Fruit fly (Drosophila melanogaster) whole organism, embryonic: Measurements from ENCODE around the gene TH1.

ENCODE experiments used
- Asciz ChIP-seq: fragments of 200-800 bp; sonication (Bioruptor generic); optimal IDR thresholded peaks from 2 replicates; lab custom pipeline; 2017; ENCODE audit warnings: missing biosample characterization, mild to moderate bottlenecking, missing genetic modification characterization, missing genetic modification reagents
- C15 ChIP-seq: fragments of 200-800 bp; sonication (Bioruptor generic); IDR thresholded peaks from 3 replicates; pipeline ENCODE4 v1.3.6; 2022; ENCODE audit warnings: missing biosample characterization, missing genetic modification characterization
- CG13287 ChIP-seq: fragments of 200-800 bp; sonication (Bioruptor generic); IDR thresholded peaks from 2 replicates; pipeline ENCODE4 v1.3.6; 2022; ENCODE audit warnings: missing biosample characterization, missing genetic modification characterization; ENCODE audit not compliant: partially characterized antibody
- CG15514 ChIP-seq: fragments of 200-800 bp; sonication (Bioruptor generic); optimal IDR thresholded peaks from 3 replicates; lab custom pipeline; 2017; ENCODE audit warnings: missing biosample characterization, missing genetic modification characterization, mild to moderate bottlenecking, moderate library complexity, missing genetic modification reagents
- CG15601 ChIP-seq: fragments of 200-800 bp; sonication (Bioruptor generic); optimal IDR thresholded peaks from 3 replicates; lab custom pipeline; 2019; ENCODE audit warnings: missing biosample characterization, mild to moderate bottlenecking, missing genetic modification characterization, moderate library complexity
- CG17328 ChIP-seq: fragments of 200-800 bp; sonication (Bioruptor generic); IDR thresholded peaks from 2 replicates; pipeline ENCODE4 v1.3.6; 2022; ENCODE audit warnings: missing biosample characterization, missing genetic modification characterization
- CG17829 ChIP-seq: fragments of 200-800 bp; optimal IDR thresholded peaks from 2 replicates; lab custom pipeline; 2019; ENCODE audit warnings: missing biosample characterization, mild to moderate bottlenecking, missing genetic modification characterization, moderate library complexity
- CG18764 ChIP-seq: fragments of 200-800 bp; sonication (Bioruptor generic); optimal IDR thresholded peaks from 3 replicates; lab custom pipeline; 2016; ENCODE audit warnings: missing biosample characterization, missing genetic modification characterization
- CG2120 ChIP-seq: fragments of 200-800 bp; sonication (Bioruptor generic); optimal IDR thresholded peaks from 3 replicates; lab custom pipeline; 2016; ENCODE audit warnings: missing biosample characterization, missing genetic modification characterization
- CG3847 ChIP-seq: fragments of 200-800 bp; sonication (Bioruptor generic); IDR thresholded peaks from 2 replicates; pipeline ENCODE4 v1.3.6; 2022; ENCODE audit warnings: missing biosample characterization, missing genetic modification characterization
- CG4282 ChIP-seq: fragments of 200-800 bp; sonication (Bioruptor generic); optimal IDR thresholded peaks from 2 replicates; lab custom pipeline; 2016; ENCODE audit warnings: missing biosample characterization, missing genetic modification characterization
- CG4424 ChIP-seq: fragments of 200-800 bp; sonication (Bioruptor generic); optimal IDR thresholded peaks from 3 replicates; lab custom pipeline; 2016; ENCODE audit warnings: missing biosample characterization, missing genetic modification characterization
- CG6791 ChIP-seq: fragments of 200-800 bp; sonication (Bioruptor generic); IDR thresholded peaks from 3 replicates; pipeline ENCODE4 v1.3.6; 2022; ENCODE audit warnings: missing biosample characterization, missing genetic modification characterization; ENCODE audit not compliant: partially characterized antibody
- CG8944 ChIP-seq: fragments of 200-800 bp; sonication (Bioruptor generic); optimal IDR thresholded peaks from 3 replicates; lab custom pipeline; 2016; ENCODE audit warnings: missing biosample characterization, missing genetic modification characterization
- CG9437 ChIP-seq: fragments of 200-800 bp; sonication (Bioruptor generic); optimal IDR thresholded peaks from 2 replicates; lab custom pipeline; 2018; ENCODE audit warnings: missing biosample characterization, mild to moderate bottlenecking, missing genetic modification characterization
- Dll ChIP-seq: fragments of 200-800 bp; sonication (Bioruptor generic); IDR thresholded peaks from 4 replicates; pipeline ENCODE4 v1.3.6; 2022; ENCODE audit warnings: missing biosample characterization, missing genetic modification characterization; ENCODE audit not compliant: partially characterized antibody
- E2f1 ChIP-seq: fragments of 200-800 bp; sonication (Bioruptor generic); IDR thresholded peaks from 2 replicates; pipeline ENCODE4 v1.3.6; 2022; ENCODE audit warnings: missing biosample characterization, missing genetic modification characterization
- E2f2 ChIP-seq: fragments of 200-800 bp; sonication (Bioruptor generic); IDR thresholded peaks from 2 replicates; pipeline ENCODE4 v1.3.6; 2022; ENCODE audit warnings: missing biosample characterization, missing genetic modification characterization
- Ets65A ChIP-seq: fragments of 200-800 bp; sonication (Bioruptor generic); peaks from one replicate; lab custom pipeline; 2016; ENCODE audit warnings: missing biosample characterization, missing genetic modification characterization
- Ets97D ChIP-seq: fragments of 200-800 bp; sonication (Bioruptor generic); optimal IDR thresholded peaks from 3 replicates; lab custom pipeline; 2016; ENCODE audit warnings: missing biosample characterization, missing genetic modification characterization
- HmgZ ChIP-seq: fragments of 200-800 bp; sonication (Bioruptor generic); optimal IDR thresholded peaks from 2 replicates; lab custom pipeline; 2018; ENCODE audit warnings: missing biosample characterization, mild to moderate bottlenecking, missing genetic modification characterization
- Hr51 ChIP-seq, 2 experiments: fragments of 200-800 bp; sonication (Bioruptor generic); optimal IDR thresholded peaks; 2 replicates in 1 of 2; 3 replicates in 1 of 2; lab custom pipeline; 2016 to 2018; ENCODE audit warnings: missing biosample characterization in 2 of 2, missing genetic modification characterization in 2 of 2, mild to moderate bottlenecking in 1 of 2, moderate library complexity in 1 of 2
- MBD-R2 ChIP-seq: fragments of 200-800 bp; sonication (Bioruptor generic); IDR thresholded peaks from 2 replicates; pipeline ENCODE4 v1.3.6; 2022; ENCODE audit warnings: missing biosample characterization, missing genetic modification characterization
- MESR4 ChIP-seq: fragments of 200-800 bp; sonication (Bioruptor generic); optimal IDR thresholded peaks from 2 replicates; lab custom pipeline; 2018; ENCODE audit warnings: missing biosample characterization, mild to moderate bottlenecking, missing genetic modification characterization, moderate library complexity
- Mad ChIP-seq: fragments of 200-800 bp; sonication (Bioruptor generic); optimal IDR thresholded peaks from 2 replicates; lab custom pipeline; 2016; ENCODE audit warnings: missing biosample characterization, missing genetic modification characterization
- NFAT ChIP-seq: fragments of 200-800 bp; sonication (Bioruptor generic); IDR thresholded peaks from 2 replicates; pipeline ENCODE4 v1.3.6; 2022; ENCODE audit warnings: missing biosample characterization, missing genetic modification characterization
- Pdp1 ChIP-seq, 2 experiments: fragments of 200-800 bp; sonication (Bioruptor generic); optimal IDR thresholded peaks; 3 replicates each; lab custom pipeline; 2016; ENCODE audit warnings: missing biosample characterization in 2 of 2, missing genetic modification characterization in 2 of 2, mild to moderate bottlenecking in 1 of 2, moderate library complexity in 1 of 2
- Ravus ChIP-seq: fragments of 200-800 bp; sonication (Bioruptor generic); IDR thresholded peaks from 2 replicates; pipeline ENCODE4 v1.3.6; 2022; ENCODE audit warnings: missing biosample characterization, missing genetic modification characterization
- Scr ChIP-seq: fragments of 200-800 bp; sonication (Bioruptor generic); IDR thresholded peaks from 2 replicates; pipeline ENCODE4 v1.3.6; 2022; ENCODE audit warnings: missing biosample characterization, missing genetic modification characterization; ENCODE audit not compliant: partially characterized antibody
- Sry-β ChIP-seq: fragments of 200-800 bp; sonication (Bioruptor generic); optimal IDR thresholded peaks from 2 replicates; lab custom pipeline; 2018; ENCODE audit warnings: missing biosample characterization, mild to moderate bottlenecking, missing genetic modification characterization, moderate library complexity
- Sry-δ ChIP-seq: fragments of 200-800 bp; sonication (Bioruptor generic); optimal IDR thresholded peaks from 2 replicates; lab custom pipeline; 2016; ENCODE audit warnings: missing biosample characterization, missing genetic modification characterization
- Xbp1 ChIP-seq: fragments of 200-800 bp; sonication (Bioruptor generic); optimal IDR thresholded peaks from 3 replicates; lab custom pipeline; 2016; ENCODE audit warnings: missing biosample characterization, mild to moderate bottlenecking, missing genetic modification characterization
- YL-1 ChIP-seq: fragments of 200-800 bp; sonication (Bioruptor generic); optimal IDR thresholded peaks from 3 replicates; lab custom pipeline; 2017; ENCODE audit warnings: missing biosample characterization, mild to moderate bottlenecking, missing genetic modification characterization
- abd-A ChIP-seq: fragments of 200-800 bp; sonication (Bioruptor generic); optimal IDR thresholded peaks from 3 replicates; lab custom pipeline; 2019; ENCODE audit warnings: missing biosample characterization, mild to moderate bottlenecking, missing genetic modification characterization, moderate library complexity
- amos ChIP-seq: fragments of 200-800 bp; sonication (Bioruptor generic); IDR thresholded peaks from 2 replicates; pipeline ENCODE4 v1.3.6; 2022; ENCODE audit warnings: missing biosample characterization, missing genetic modification characterization; ENCODE audit not compliant: partially characterized antibody
- bsh ChIP-seq, 2 experiments: fragments of 200-800 bp; sonication (Bioruptor generic); optimal IDR thresholded peaks; 2 replicates each; lab custom pipeline; 2017 to 2018; ENCODE audit warnings: mild to moderate bottlenecking in 2 of 2, missing biosample characterization in 2 of 2, missing genetic modification characterization in 2 of 2, moderate library complexity in 1 of 2
- gfzf ChIP-seq: fragments of 200-800 bp; sonication (Bioruptor generic); optimal IDR thresholded peaks from 2 replicates; lab custom pipeline; 2016; ENCODE audit warnings: missing biosample characterization, mild to moderate bottlenecking, missing genetic modification characterization, moderate library complexity
- grn ChIP-seq: fragments of 200-800 bp; sonication (Bioruptor generic); optimal IDR thresholded peaks from 3 replicates; lab custom pipeline; 2017; ENCODE audit warnings: missing biosample characterization, missing genetic modification characterization
- jing ChIP-seq: fragments of 200-800 bp; sonication (Bioruptor generic); optimal IDR thresholded peaks from 2 replicates; lab custom pipeline; 2018; ENCODE audit warnings: missing biosample characterization, mild to moderate bottlenecking, missing genetic modification characterization
- jumu ChIP-seq: fragments of 200-800 bp; sonication (Bioruptor generic); optimal IDR thresholded peaks from 3 replicates; lab custom pipeline; 2016; ENCODE audit warnings: missing biosample characterization, missing genetic modification characterization
- knrl ChIP-seq: fragments of 200-800 bp; sonication (Bioruptor generic); IDR thresholded peaks from 3 replicates; pipeline ENCODE4 v1.3.6; 2022; ENCODE audit warnings: missing biosample characterization, missing genetic modification characterization; ENCODE audit not compliant: partially characterized antibody
- lilli ChIP-seq: fragments of 200-800 bp; sonication (Bioruptor generic); optimal IDR thresholded peaks from 3 replicates; lab custom pipeline; 2016; ENCODE audit warnings: missing biosample characterization, missing genetic modification characterization
- peb ChIP-seq: fragments of 200-800 bp; sonication (Bioruptor generic); IDR thresholded peaks from 2 replicates; pipeline ENCODE4 v1.3.6; 2022; ENCODE audit warnings: missing biosample characterization, missing genetic modification characterization
- phol ChIP-seq: fragments of 200-800 bp; sonication (Bioruptor generic); optimal IDR thresholded peaks from 3 replicates; lab custom pipeline; 2018; ENCODE audit warnings: missing biosample characterization, mild to moderate bottlenecking, missing genetic modification characterization, moderate library complexity
- pita ChIP-seq: fragments of 200-800 bp; sonication (Bioruptor generic); optimal IDR thresholded peaks from 2 replicates; lab custom pipeline; 2017; ENCODE audit warnings: missing biosample characterization, mild to moderate bottlenecking, missing genetic modification characterization
- pnt ChIP-seq: fragments of 200-800 bp; sonication (Bioruptor generic); optimal IDR thresholded peaks from 3 replicates; lab custom pipeline; 2016; ENCODE audit warnings: missing biosample characterization, missing genetic modification characterization
- seq ChIP-seq: fragments of 200-800 bp; sonication (Bioruptor generic); IDR thresholded peaks from 2 replicates; pipeline ENCODE4 v1.3.6; 2022; ENCODE audit warnings: missing biosample characterization, missing genetic modification characterization
- trem ChIP-seq: fragments of 200-800 bp; optimal IDR thresholded peaks from 3 replicates; lab custom pipeline; 2019; ENCODE audit warnings: missing biosample characterization, mild to moderate bottlenecking, missing genetic modification characterization, moderate library complexity
- unc-4 ChIP-seq: fragments of 200-800 bp; sonication (Bioruptor generic); IDR thresholded peaks from 2 replicates; pipeline ENCODE4 v1.3.6; 2022; ENCODE audit warnings: missing biosample characterization, missing genetic modification characterization; ENCODE audit not compliant: partially characterized antibody
- vvl ChIP-seq: fragments of 200-800 bp; sonication (Bioruptor generic); IDR thresholded peaks from 2 replicates; pipeline ENCODE4 v1.3.6; 2022; ENCODE audit warnings: missing biosample characterization, missing genetic modification characterization

TH1 gene

DNA sequence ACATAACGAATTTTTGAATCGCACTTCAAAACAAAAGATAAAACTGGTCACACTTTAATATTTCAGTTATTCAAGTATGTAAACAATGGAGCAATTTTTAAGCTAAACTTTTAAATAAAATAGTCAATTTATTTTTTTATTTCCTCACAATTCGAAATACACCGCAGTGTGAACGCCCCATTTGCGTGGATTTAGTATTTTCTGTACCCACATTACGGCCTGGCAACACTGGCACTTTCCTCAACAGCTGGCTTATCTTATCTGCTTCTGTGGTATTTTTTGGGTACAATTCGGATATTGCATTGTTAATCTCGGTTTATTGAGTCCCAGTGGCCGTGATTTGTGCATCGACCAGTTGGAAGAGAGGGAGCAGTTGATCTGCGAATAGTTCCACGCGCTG is 41.2 kb downstream of the TH1 start, which contains the start of gene sl (continued):
- TF ChIP-seq Mad = no peak
- TF ChIP-seq CG18764 (GFP tag; lab: Kevin White, UChicago) = no peak
- TF ChIP-seq CG4282 (GFP tag; lab: Kevin White, UChicago) = no peak
- TF ChIP-seq pita (GFP tag; lab: Kevin White, UChicago) = no peak
- TF ChIP-seq seq (GFP tag; lab: Robert Waterston, UW) = no peak
- peak; percentile 66 for TF ChIP-seq gfzf
- TF ChIP-seq amos (GFP tag; lab: Robert Waterston, UW) = peak; percentile 38
- TF ChIP-seq MBD-R2 (GFP tag; lab: Robert Waterston, UW) = peak; percentile 81
- TF ChIP-seq abd-A (tag; lab: Kevin White, UChicago) = no peak
- TF ChIP-seq MESR4 (GFP tag; lab: Kevin White, UChicago) = peak; percentile 68
- TF ChIP-seq CG17829 (tag; lab: Kevin White, UChicago) = peak; percentile 44
- peak; percentile 57 for TF ChIP-seq YL-1 (GFP tag; lab: Kevin White, UChicago)
- TF ChIP-seq Dll (GFP tag; lab: Robert Waterston, UW) = no peak
- TF ChIP-seq CG17328 = 0 out of 2 replicates have a peak, but pooled peaks have one; percentile 19
- no peak for TF ChIP-seq CG9437
- TF ChIP-seq CG4424 (GFP tag; lab: Kevin White, UChicago) = no peak
- TF ChIP-seq Hr51 (GFP tag; optimal IDR thresholded peaks at IDR 0.05; lab: Kevin White, UChicago) = no peak
- TF ChIP-seq E2f1 = no peak
- TF ChIP-seq Scr = peak; percentile 32
- TF ChIP-seq CG15514 (GFP tag; lab: Kevin White, UChicago) = peak; percentile 69
- peak; percentile 47 for TF ChIP-seq lilli (GFP tag; lab: Kevin White, UChicago)
- TF ChIP-seq CG15601 (tag; lab: Kevin White, UChicago) = no peak
- TF ChIP-seq grn (GFP tag; lab: Kevin White, UChicago) = peak; percentile 55
- TF ChIP-seq jing = no peak
- TF ChIP-seq HmgZ (tag; lab: Kevin White, UChicago) = peak; percentile 36
- peak; percentile 24 for TF ChIP-seq phol
- peak in 1 of 2 experiments; percentile 71 for TF ChIP-seq Pdp1 (GFP tag; optimal IDR thresholded peaks at IDR 0.05; lab: Kevin White, UChicago)
- peak; percentile 28 for TF ChIP-seq CG2120 (GFP tag; lab: Kevin White, UChicago)
- TF ChIP-seq Xbp1 = peak; percentile 23
- TF ChIP-seq jumu (GFP tag; lab: Kevin White, UChicago) = no peak
- peak; percentile 54 for TF ChIP-seq Ets97D
- TF ChIP-seq CG8944 (GFP tag; lab: Kevin White, UChicago) = no peak
- 0 out of 2 replicates have a peak, but pooled peaks have one; percentile 15 for TF ChIP-seq vvl (GFP tag; lab: Robert Waterston, UW)
- TF ChIP-seq NFAT (GFP tag; lab: Robert Waterston, UW) = no peak
- TF ChIP-seq bsh (GFP tag; optimal IDR thresholded peaks at IDR 0.05; lab: Kevin White, UChicago) = no peak
- no peak for TF ChIP-seq Asciz
- TF ChIP-seq Ets65A (GFP tag; lab: Kevin White, UChicago) = peak; percentile 46
- peak; percentile 30 for TF ChIP-seq trem (tag; lab: Kevin White, UChicago)
- no peak for TF ChIP-seq Sry-β (GFP tag; lab: Kevin White, UChicago)
- no peak for TF ChIP-seq Ravus (GFP tag; lab: Robert Waterston, UW)
- TF ChIP-seq CG3847 (GFP tag; lab: Robert Waterston, UW) = no peak; the same call in 1 of the 2 replicates
- no peak for TF ChIP-seq C15
- TF ChIP-seq CG6791 (GFP tag; lab: Robert Waterston, UW) = 0 out of 3 replicates have a peak, but pooled peaks have one; percentile 11
- peak; percentile 22 for TF ChIP-seq Sry-δ (GFP tag; lab: Kevin White, UChicago)
- TF ChIP-seq pnt (GFP tag; lab: Kevin White, UChicago) = no peak
- TF ChIP-seq CG13287 (GFP tag; lab: Robert Waterston, UW) = peak; percentile 66
- peak; percentile 19; the same call in 1 of the 2 replicates for TF ChIP-seq unc-4
- no peak for TF ChIP-seq peb (GFP tag; lab: Robert Waterston, UW)
- TF ChIP-seq knrl = peak; percentile 32; the same call in 1 of the 3 replicates
- 0 out of 2 replicates have a peak, but pooled peaks have one; percentile 19 for TF ChIP-seq E2f2 (GFP tag; lab: Robert Waterston, UW)
